Fruit fly (Drosophila melanogaster): Measurements from ENCODE around the gene CG17806.

Gene CG17806

DNA sequence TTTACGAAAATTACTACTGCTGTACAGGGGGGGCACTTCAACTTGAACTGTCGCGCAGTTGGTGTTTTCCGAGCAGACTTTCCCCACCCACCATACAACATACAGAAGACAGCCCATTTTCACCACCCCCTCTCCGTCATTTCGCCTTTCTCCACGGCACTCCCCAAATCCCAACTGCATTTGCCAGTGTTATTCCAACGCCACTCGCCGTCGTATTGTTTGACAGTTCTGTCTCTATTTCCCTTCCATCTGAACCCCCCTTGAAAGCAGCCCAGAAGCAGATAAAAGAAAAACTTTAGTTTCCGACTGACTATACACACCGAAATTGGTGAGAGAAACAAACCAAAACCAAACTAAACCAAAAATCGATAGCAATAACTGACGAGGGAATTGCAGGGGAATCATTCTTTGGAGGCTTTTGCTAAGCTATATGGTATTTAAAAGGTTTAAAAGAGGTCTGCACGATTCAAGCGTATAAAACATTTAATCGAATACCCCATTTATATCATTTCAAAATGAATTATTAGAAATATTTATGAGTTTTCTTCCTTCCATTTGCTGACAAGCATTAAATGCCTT, 24.1 kb upstream of the CG17806 start (continued):
- TF ChIP-seq zen2 (GFP tag; IDR thresholded peaks at IDR 0.05; ENCODE audit: partially characterized antibody) (no peak), HmgZ (tag; optimal IDR thresholded peaks at IDR 0.05) (no peak), Hr51 (GFP tag; optimal IDR thresholded peaks at IDR 0.05) (no peak), sens (GFP tag) (peak; percentile 10)

DNA sequence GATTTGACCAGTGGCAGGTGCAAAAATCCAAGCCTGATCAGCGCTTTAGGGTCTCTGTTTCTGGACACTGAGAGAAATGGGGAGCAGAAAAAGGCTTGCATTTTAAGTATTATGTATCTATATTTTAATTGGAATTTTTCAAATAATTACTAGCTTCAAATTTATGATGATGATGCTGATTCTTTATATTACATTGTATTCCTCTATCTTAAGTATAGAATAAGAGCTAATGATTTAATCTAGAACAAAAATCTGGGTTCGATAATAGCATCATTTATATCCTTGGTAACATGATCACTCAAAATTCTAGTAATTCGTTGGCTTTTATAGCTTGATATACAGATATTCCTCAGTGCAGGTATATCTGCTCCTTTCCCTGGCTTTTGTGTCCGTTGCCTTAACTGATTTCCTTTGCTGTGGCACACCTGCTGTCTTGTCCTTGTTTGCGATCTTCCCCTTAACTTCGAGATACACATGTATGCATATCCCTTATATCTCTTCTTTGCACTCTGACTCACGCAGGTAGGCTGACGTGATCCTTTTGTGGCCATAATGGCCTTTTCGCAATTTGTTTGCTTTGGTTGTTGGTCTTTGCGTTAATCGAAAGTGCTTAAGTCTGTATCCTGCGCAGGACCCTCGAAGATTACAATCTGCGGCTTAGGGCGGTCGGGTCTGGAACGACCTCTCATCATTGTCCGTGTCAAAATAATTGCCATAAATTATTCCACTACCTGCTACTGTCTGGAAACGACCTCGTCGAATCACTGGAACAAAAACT, 22.9 kb upstream of the CG17806 start:
- no peak for TF ChIP-seq CG1647 (GFP tag; optimal IDR thresholded peaks at IDR 0.05)
- no peak for TF ChIP-seq prd (optimal IDR thresholded peaks at IDR 0.05)
- peak; percentile 17; the same call in 2 of the 3 replicates for TF ChIP-seq prd (GFP tag; IDR thresholded peaks at IDR 0.05)
- TF ChIP-seq lola (GFP tag; optimal IDR thresholded peaks at IDR 0.05): peak in 1 of 3 experiments; percentile 9
- no peak for TF ChIP-seq CG7987 (GFP tag; optimal IDR thresholded peaks at IDR 0.05)
- peak; percentile 96 for TF ChIP-seq zen (tag; optimal IDR thresholded peaks at IDR 0.05)
- TF ChIP-seq CG18262 (tag; optimal IDR thresholded peaks at IDR 0.05): peak; percentile 17
- no peak for TF ChIP-seq CG11398 (GFP tag; optimal IDR thresholded peaks at IDR 0.05)
- peak; percentile 12 for TF ChIP-seq dmrt11E (tag; optimal IDR thresholded peaks at IDR 0.05)
- peak; percentile 28 for TF ChIP-seq corto (GFP tag; optimal IDR thresholded peaks at IDR 0.05)
- TF ChIP-seq CG15479 (GFP tag; optimal IDR thresholded peaks at IDR 0.05): peak; percentile 99
- peak; percentile 86 for TF ChIP-seq D (optimal IDR thresholded peaks at IDR 0.05)
- TF ChIP-seq D (GFP tag; optimal IDR thresholded peaks at IDR 0.05): no peak
- no peak for TF ChIP-seq pho (GFP tag; optimal IDR thresholded peaks at IDR 0.05)
- peak; percentile 73 for TF ChIP-seq cad (GFP tag; optimal IDR thresholded peaks at IDR 0.05)
- no peak for TF ChIP-seq chm (GFP tag; IDR thresholded peaks at IDR 0.05)
- peak; percentile 68 for TF ChIP-seq CG15696 (tag; optimal IDR thresholded peaks at IDR 0.05)
- peak; percentile 42; the same call in 1 of the 2 replicates for TF ChIP-seq CG4404 (GFP tag; IDR thresholded peaks at IDR 0.05)
- no peak for TF ChIP-seq CG8944 (GFP tag; optimal IDR thresholded peaks at IDR 0.05)
- peak; percentile 27 for TF ChIP-seq twi (tag; optimal IDR thresholded peaks at IDR 0.05)
- TF ChIP-seq CG10979 (tag; optimal IDR thresholded peaks at IDR 0.05): peak; percentile 21
- TF ChIP-seq Dad (GFP tag; optimal IDR thresholded peaks at IDR 0.05): no peak
- peak; percentile 11 for TF ChIP-seq CG10267 (tag; optimal IDR thresholded peaks at IDR 0.05)
- TF ChIP-seq CG14710 (tag; optimal IDR thresholded peaks at IDR 0.05): peak; percentile 4
- peak; percentile 14 for TF ChIP-seq lbe (GFP tag; optimal IDR thresholded peaks at IDR 0.05)
- TF ChIP-seq CG9727 (GFP tag; optimal IDR thresholded peaks at IDR 0.05): peak; percentile 40
- peak; percentile 87 for TF ChIP-seq pros (GFP tag; optimal IDR thresholded peaks at IDR 0.05)
- TF ChIP-seq CG2712 (tag; optimal IDR thresholded peaks at IDR 0.05): peak; percentile 14
- peak; percentile 78 for TF ChIP-seq zf30C (GFP tag; optimal IDR thresholded peaks at IDR 0.05)
- TF ChIP-seq CkIIα-i1 (GFP tag; IDR thresholded peaks at IDR 0.05): no peak
- TF ChIP-seq ac (GFP tag; optimal IDR thresholded peaks at IDR 0.05): peak; percentile 65
- peak in 1 of 2 experiments; percentile 100 for TF ChIP-seq tll (GFP tag; optimal IDR thresholded peaks at IDR 0.05)
- peak; percentile 22 for TF ChIP-seq grn (GFP tag; optimal IDR thresholded peaks at IDR 0.05)
- no peak for TF ChIP-seq Sin3A (optimal IDR thresholded peaks at IDR 0.05)
- no peak for TF ChIP-seq CG9437 (GFP tag; optimal IDR thresholded peaks at IDR 0.05)
- no peak for TF ChIP-seq ham (GFP tag; IDR thresholded peaks at IDR 0.05)
- TF ChIP-seq CG10274 (GFP tag; optimal IDR thresholded peaks at IDR 0.05): no peak
